Worm (Caenorhabditis elegans) whole organism, mixed stage, embryonic: ENCODE results near the gene eif-3.F.

Experiments used
- M03D4.4 ChIP-seq: sonication (generic microtip); optimal IDR thresholded peaks from 2 replicates; lab custom pipeline; 2017; ENCODE audit warnings: mild to moderate bottlenecking, missing genetic modification characterization, missing compliant biosample characterization
- blmp-1 ChIP-seq: fragments of 150-350 bp; optimal IDR thresholded peaks from 2 replicates; lab custom pipeline; 2014; ENCODE audit warnings: missing biosample characterization, missing genetic modification characterization
- ceh-83 ChIP-seq: fragments of 200-800 bp; sonication (Bioruptor generic); optimal IDR thresholded peaks from 2 replicates; lab custom pipeline; 2018; ENCODE audit warnings: mild to moderate bottlenecking, missing genetic modification characterization, missing compliant biosample characterization
- ces-1 ChIP-seq: fragments of 150-350 bp; optimal IDR thresholded peaks from 2 replicates; lab custom pipeline; 2014; ENCODE audit warnings: missing biosample characterization, missing genetic modification reagents, missing genetic modification characterization
- drap-1 ChIP-seq: fragments of 200-800 bp; sonication (Bioruptor generic); optimal IDR thresholded peaks from 3 replicates; lab custom pipeline; 2018; ENCODE audit warnings: mild to moderate bottlenecking, missing genetic modification characterization, missing compliant biosample characterization
- lsy-2 ChIP-seq: fragments of 150-350 bp; optimal IDR thresholded peaks from 2 replicates; lab custom pipeline; 2014; ENCODE audit warnings: missing biosample characterization, missing genetic modification characterization
- mab-5 ChIP-seq: fragments of 150-350 bp; optimal IDR thresholded peaks from 2 replicates; lab custom pipeline; 2014; ENCODE audit warnings: missing biosample characterization, missing genetic modification characterization
- mep-1 ChIP-seq: fragments of 150-350 bp; optimal IDR thresholded peaks from 2 replicates; lab custom pipeline; 2017; ENCODE audit warnings: missing biosample characterization, missing genetic modification reagents, missing genetic modification characterization, inconsistent platforms
- mls-2 ChIP-seq: sonication (generic microtip); optimal IDR thresholded peaks from 2 replicates; lab custom pipeline; 2016; ENCODE audit warnings: mild to moderate bottlenecking, missing genetic modification characterization, moderate library complexity, missing compliant biosample characterization
- nhr-237 ChIP-seq: fragments of 150-350 bp; optimal IDR thresholded peaks from 2 replicates; lab custom pipeline; 2014; ENCODE audit warnings: missing biosample characterization, missing genetic modification characterization
- nhr-28 ChIP-seq: fragments of 150-350 bp; optimal IDR thresholded peaks from 2 replicates; lab custom pipeline; 2014; ENCODE audit warnings: missing biosample characterization, missing genetic modification characterization
- pha-4 ChIP-seq: fragments of 150-350 bp; optimal IDR thresholded peaks from 2 replicates; lab custom pipeline; 2018; ENCODE audit warnings: missing biosample characterization, missing genetic modification reagents, missing genetic modification characterization
- sem-2 ChIP-seq: fragments of 200-800 bp; sonication (Bioruptor generic); optimal IDR thresholded peaks from 2 replicates; lab custom pipeline; 2018; ENCODE audit warnings: mild to moderate bottlenecking, missing genetic modification characterization, missing compliant biosample characterization
- unc-62 ChIP-seq: fragments of 150-350 bp; optimal IDR thresholded peaks from 2 replicates; lab custom pipeline; 2014; ENCODE audit warnings: missing biosample characterization, missing genetic modification reagents, missing genetic modification characterization

eif-3.F gene

ce11 chrII:9378174-9378573, 46.7 kb downstream of the eif-3.F start:
- TF ChIP-seq mab-5 (no peak), pha-4 (tag; lab: Kevin White, UChicago) (no peak), ceh-83 (no peak), mep-1 (tag; lab: Kevin White, UChicago) (no peak), M03D4.4 (tag; lab: Kevin White, UChicago) (no peak), sem-2 (GFP tag; lab: Kevin White, UChicago) (no peak), nhr-237 (tag; lab: Kevin White, UChicago) (no peak), drap-1 (no peak), ces-1 (no peak), nhr-28 (tag; lab: Kevin White, UChicago) (no peak)

ce11 chrII:9379796-9380195, 48.4 kb downstream of the eif-3.F start, which contains the start of gene srh-48:
Gene srh-48 (plus strand): TSS chrII:9380096.
- TF ChIP-seq blmp-1 (tag; lab: Kevin White, UChicago) (no peak), ceh-83 (no peak), lsy-2 (tag; lab: Kevin White, UChicago) (no peak), mls-2 (no peak), unc-62 (no peak), mab-5 (no peak), mep-1 (tag; lab: Kevin White, UChicago) (no peak)
